Worm (Caenorhabditis elegans): ENCODE data around the gene grl-14.

The grl-14 gene

DNA sequence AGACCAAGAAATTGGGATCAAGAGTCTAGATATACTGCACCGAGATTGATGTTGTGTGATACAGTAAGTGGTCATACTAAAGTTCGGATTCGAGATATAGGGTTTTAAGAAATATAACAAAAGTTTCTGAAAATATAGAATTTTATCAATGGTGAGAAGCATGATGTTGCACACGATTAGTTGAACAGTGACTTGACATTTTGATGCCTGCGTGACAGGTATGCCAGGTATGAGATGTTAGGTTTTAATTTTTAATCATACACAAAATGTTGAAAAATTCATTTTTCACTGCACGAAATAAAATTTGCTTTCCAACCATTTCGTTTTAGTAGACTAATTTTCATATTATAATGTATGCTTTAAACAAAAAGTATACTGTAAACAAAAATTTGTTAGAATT, 5.0 kb downstream of the grl-14 start:
- TF ChIP-seq dmd-8 (GFP tag; IDR thresholded peaks at IDR 0.05) = no peak
- TF ChIP-seq fos-1 (tag; optimal IDR thresholded peaks at IDR 0.05) = no peak
- TF ChIP-seq nhr-6 (tag; optimal IDR thresholded peaks at IDR 0.05) = no peak
- peak; percentile 56; the same call in 1 of the 2 replicates for TF ChIP-seq dmd-6 (GFP tag; IDR thresholded peaks at IDR 0.05)

ce11 chrV:20831867-20832266, 6.5 kb downstream of the grl-14 start:
- TF ChIP-seq lin-29 (GFP tag; IDR thresholded peaks at IDR 0.05) = no peak
- peak; percentile 79 for TF ChIP-seq nhr-28 (tag; optimal IDR thresholded peaks at IDR 0.05)
- TF ChIP-seq set-16 (GFP tag; IDR thresholded peaks at IDR 0.05) = no peak
- peak; percentile 85 for TF ChIP-seq mxl-3 (GFP tag; optimal IDR thresholded peaks at IDR 0.05)
- peak; percentile 49 for TF ChIP-seq dve-1 (tag; optimal IDR thresholded peaks at IDR 0.05; ENCODE audit: insufficient read depth)
- TF ChIP-seq nhr-48 (tag; optimal IDR thresholded peaks at IDR 0.05) = peak; percentile 39
- TF ChIP-seq pqm-1 (tag; optimal IDR thresholded peaks at IDR 0.05) = peak; percentile 52
- no peak for TF ChIP-seq arid-1 (GFP tag; conservative IDR thresholded peaks at IDR 0.05)
- no peak for TF ChIP-seq ceh-82 (tag; optimal IDR thresholded peaks at IDR 0.05)
- TF ChIP-seq hif-1 (tag; optimal IDR thresholded peaks at IDR 0.05) = no peak
- peak; percentile 68 for TF ChIP-seq hlh-30 (tag; optimal IDR thresholded peaks at IDR 0.05; ENCODE audit: insufficient read depth)
- no peak for TF ChIP-seq sdz-12 (GFP tag; optimal IDR thresholded peaks at IDR 0.05)
- no peak for TF ChIP-seq cey-2 (tag; optimal IDR thresholded peaks at IDR 0.05; ENCODE audit: borderline replicate concordance, insufficient read depth)
- TF ChIP-seq daf-16 (GFP tag; optimal IDR thresholded peaks at IDR 0.05) = no peak
- TF ChIP-seq daf-16 (tag; optimal IDR thresholded peaks at IDR 0.05) = peak; percentile 79
- TF ChIP-seq T26A8.4 (GFP tag; IDR thresholded peaks at IDR 0.05) = 0 out of 2 replicates have a peak, but pooled peaks have one; percentile 29
- peak; percentile 27 for TF ChIP-seq mep-1 (tag; optimal IDR thresholded peaks at IDR 0.05)
- TF ChIP-seq hlh-11 (tag; optimal IDR thresholded peaks at IDR 0.05) = peak; percentile 68
- peak; percentile 41 for TF ChIP-seq nhr-6 (tag; optimal IDR thresholded peaks at IDR 0.05)
- TF ChIP-seq mes-2 (tag; optimal IDR thresholded peaks at IDR 0.05; ENCODE audit: poor library complexity, severe bottlenecking) = peak; percentile 64
- TF ChIP-seq mdl-1 (tag; optimal IDR thresholded peaks at IDR 0.05) = peak in 1 of 2 experiments; percentile 58
- no peak for TF ChIP-seq F44E2.7 (GFP tag; IDR thresholded peaks at IDR 0.05)
- peak in 1 of 2 experiments; percentile 25 for TF ChIP-seq lsy-2 (tag; optimal IDR thresholded peaks at IDR 0.05)
- peak; percentile 84 for TF ChIP-seq dmd-6 (GFP tag; IDR thresholded peaks at IDR 0.05)

ce11 chrV:20832554-20832963, 7.2 kb downstream of the grl-14 start:
- no peak for TF ChIP-seq set-16 (GFP tag; IDR thresholded peaks at IDR 0.05)
- TF ChIP-seq lsy-2 (tag; optimal IDR thresholded peaks at IDR 0.05) = peak in 1 of 2 experiments; percentile 39
- peak; percentile 72 for TF ChIP-seq lin-38 (GFP tag; IDR thresholded peaks at IDR 0.05)
- TF ChIP-seq mes-2 (tag; optimal IDR thresholded peaks at IDR 0.05; ENCODE audit: poor library complexity, severe bottlenecking) = peak; percentile 67
- TF ChIP-seq vab-7 (GFP tag; IDR thresholded peaks at IDR 0.05) = 0 out of 2 replicates have a peak, but pooled peaks have one; percentile 9
- peak in 1 of 2 experiments; percentile 64 for TF ChIP-seq hif-1 (tag; optimal IDR thresholded peaks at IDR 0.05)
- TF ChIP-seq mep-1 (tag; optimal IDR thresholded peaks at IDR 0.05) = peak; percentile 19
- no peak for TF ChIP-seq lin-39 (tag; optimal IDR thresholded peaks at IDR 0.05)
- peak; percentile 64 for TF ChIP-seq aha-1 (tag)

ce11 chrV:20837765-20838164, 12.4 kb downstream of the grl-14 start, which contains the start of gene mrps-12:
Gene mrps-12 (plus strand): TSS chrV:20838080.
- no peak for TF ChIP-seq lir-3 (tag; optimal IDR thresholded peaks at IDR 0.05)
- TF ChIP-seq daf-16 (GFP tag; optimal IDR thresholded peaks at IDR 0.05) = no peak
- peak; percentile 0 for TF ChIP-seq daf-16 (tag; optimal IDR thresholded peaks at IDR 0.05)
- TF ChIP-seq mes-2 (tag; optimal IDR thresholded peaks at IDR 0.05; ENCODE audit: poor library complexity, severe bottlenecking) = peak; percentile 55
- peak; percentile 3 for TF ChIP-seq nhr-6 (tag; optimal IDR thresholded peaks at IDR 0.05)
- TF ChIP-seq spr-1 (tag; optimal IDR thresholded peaks at IDR 0.05) = no peak
- TF ChIP-seq nhr-76 (tag; optimal IDR thresholded peaks at IDR 0.05) = no peak
- TF ChIP-seq T20F7.1 (GFP tag; optimal IDR thresholded peaks at IDR 0.05) = no peak
- peak in 1 of 2 experiments; percentile 23 for TF ChIP-seq lsy-2 (tag; optimal IDR thresholded peaks at IDR 0.05)
- TF ChIP-seq aha-1 (tag) = peak; percentile 43
- TF ChIP-seq T26A8.4 (GFP tag; IDR thresholded peaks at IDR 0.05) = no peak
- TF ChIP-seq attf-4 (tag; optimal IDR thresholded peaks at IDR 0.05) = no peak
- TF ChIP-seq fkh-10 (GFP tag; optimal IDR thresholded peaks at IDR 0.05) = no peak
- no peak for TF ChIP-seq lin-29 (GFP tag; IDR thresholded peaks at IDR 0.05)
- TF ChIP-seq lin-38 (GFP tag; IDR thresholded peaks at IDR 0.05) = peak; percentile 63
- no peak for TF ChIP-seq daf-19 (GFP tag; conservative IDR thresholded peaks at IDR 0.05)
- no peak for TF ChIP-seq egl-27 (tag; optimal IDR thresholded peaks at IDR 0.05)
- no peak for TF ChIP-seq nhr-28 (tag; optimal IDR thresholded peaks at IDR 0.05)
- TF ChIP-seq hlh-11 (tag; optimal IDR thresholded peaks at IDR 0.05) = no peak
- TF ChIP-seq mxl-2 (GFP tag; conservative IDR thresholded peaks at IDR 0.05) = no peak
- no peak for TF ChIP-seq ces-1 (GFP tag; optimal IDR thresholded peaks at IDR 0.05)
- TF ChIP-seq mep-1 (tag; optimal IDR thresholded peaks at IDR 0.05) = peak; percentile 11
- TF ChIP-seq hlh-30 (tag; optimal IDR thresholded peaks at IDR 0.05; ENCODE audit: insufficient read depth) = peak; percentile 23
- TF ChIP-seq nhr-41 (GFP tag; IDR thresholded peaks at IDR 0.05) = no peak

Data from whole organism, L4 larva.